Worm (Caenorhabditis elegans) whole organism, late embryonic: ENCODE measurements around the gene F35D2.2.
A peak's percentile ranks its signal among the peaks of the same experiment; 100 is the strongest.

Experiments
- C08G9.2 ChIP-seq: sonication (generic microtip); optimal IDR thresholded peaks from 2 replicates; lab custom pipeline; 2016; ENCODE audit warnings: mild to moderate bottlenecking, missing genetic modification characterization, moderate library complexity, missing compliant biosample characterization
- C38D4.7 ChIP-seq: fragments of 200-800 bp; sonication (Bioruptor generic); optimal IDR thresholded peaks from 2 replicates; lab custom pipeline; 2018; ENCODE audit warnings: mild to moderate bottlenecking, missing genetic modification characterization, moderate library complexity, missing compliant biosample characterization
- F13H6.1 ChIP-seq: sonication (generic microtip); optimal IDR thresholded peaks from 2 replicates; lab custom pipeline; 2016; ENCODE audit warnings: missing genetic modification characterization, missing compliant biosample characterization
- K02D7.2 ChIP-seq: sonication (generic microtip); optimal IDR thresholded peaks from 2 replicates; lab custom pipeline; 2017; ENCODE audit warnings: mild to moderate bottlenecking, missing genetic modification characterization, missing compliant biosample characterization
- K09A11.1 ChIP-seq: sonication (generic microtip); optimal IDR thresholded peaks from 2 replicates; lab custom pipeline; 2017; ENCODE audit warnings: antibody characterized with exemption, mild to moderate bottlenecking, missing genetic modification characterization, missing compliant biosample characterization; ENCODE audit not compliant: insufficient read depth
- T23F11.4 ChIP-seq: fragments of 200-800 bp; sonication (Bioruptor generic); optimal IDR thresholded peaks from 2 replicates; lab custom pipeline; 2018; ENCODE audit warnings: mild to moderate bottlenecking, missing genetic modification characterization, missing compliant biosample characterization
- Y22D7AL.16 ChIP-seq: sonication (generic microtip); optimal IDR thresholded peaks from 2 replicates; lab custom pipeline; 2016; ENCODE audit warnings: missing genetic modification characterization, missing compliant biosample characterization
- ama-1 ChIP-seq: fragments of 150-350 bp; optimal IDR thresholded peaks from 2 replicates; lab custom pipeline; 2014
- ceh-18 ChIP-seq: sonication (generic microtip); optimal IDR thresholded peaks from 2 replicates; lab custom pipeline; 2016; ENCODE audit warnings: missing genetic modification characterization, missing compliant biosample characterization
- ceh-2 ChIP-seq: sonication (generic microtip); optimal IDR thresholded peaks from 2 replicates; lab custom pipeline; 2016; ENCODE audit warnings: missing genotype, missing genetic modification characterization, missing compliant biosample characterization
- ceh-24 ChIP-seq: sonication (generic microtip); optimal IDR thresholded peaks from 2 replicates; lab custom pipeline; 2016; ENCODE audit warnings: mild to moderate bottlenecking, missing genetic modification characterization, missing compliant biosample characterization
- ceh-31 ChIP-seq: sonication (generic microtip); optimal IDR thresholded peaks from 2 replicates; lab custom pipeline; 2016; ENCODE audit warnings: missing genetic modification characterization, missing compliant biosample characterization
- ceh-45 ChIP-seq: fragments of 200-800 bp; sonication (Bioruptor generic); IDR thresholded peaks from 2 replicates; pipeline ENCODE4 v1.3.6; 2022; ENCODE audit warnings: missing genetic modification reagents, missing genetic modification characterization, missing compliant biosample characterization
- ceh-48 ChIP-seq: sonication (generic microtip); optimal IDR thresholded peaks from 2 replicates; lab custom pipeline; 2016; ENCODE audit warnings: missing genetic modification characterization, inconsistent platforms, missing compliant biosample characterization
- ceh-9 ChIP-seq: sonication (generic microtip); optimal IDR thresholded peaks from 2 replicates; lab custom pipeline; 2016; ENCODE audit warnings: mild to moderate bottlenecking, missing genetic modification characterization, inconsistent platforms, missing compliant biosample characterization
- che-1 ChIP-seq: sonication (generic microtip); optimal IDR thresholded peaks from 2 replicates; lab custom pipeline; 2016; ENCODE audit warnings: mild to moderate bottlenecking, missing genetic modification characterization, missing compliant biosample characterization
- dmd-4 ChIP-seq: sonication (generic microtip); optimal IDR thresholded peaks from 2 replicates; lab custom pipeline; 2016; ENCODE audit warnings: borderline replicate concordance, missing genetic modification characterization, missing compliant biosample characterization
- dve-1 ChIP-seq: sonication (generic microtip); optimal IDR thresholded peaks from 2 replicates; lab custom pipeline; 2017; ENCODE audit warnings: antibody characterized with exemption, mild to moderate bottlenecking, missing genetic modification characterization, missing compliant biosample characterization
- elt-2 ChIP-seq: sonication (generic microtip); optimal IDR thresholded peaks from 2 replicates; lab custom pipeline; 2016; ENCODE audit warnings: missing genetic modification reagents, missing genetic modification characterization, missing compliant biosample characterization
- elt-4 ChIP-seq: sonication (generic microtip); optimal IDR thresholded peaks from 2 replicates; lab custom pipeline; 2016; ENCODE audit warnings: missing genetic modification characterization, missing compliant biosample characterization
- ets-4 ChIP-seq: sonication (generic microtip); optimal IDR thresholded peaks from 2 replicates; lab custom pipeline; 2016; ENCODE audit warnings: missing genetic modification characterization, missing compliant biosample characterization
- eyg-1 ChIP-seq: sonication (generic microtip); optimal IDR thresholded peaks from 2 replicates; lab custom pipeline; 2016; ENCODE audit warnings: missing genotype, missing genetic modification characterization, missing compliant biosample characterization
- fkh-6 ChIP-seq: sonication (generic microtip); optimal IDR thresholded peaks from 2 replicates; lab custom pipeline; 2016; ENCODE audit warnings: missing genetic modification characterization, missing compliant biosample characterization
- gmeb-2 ChIP-seq: sonication (generic microtip); optimal IDR thresholded peaks from 2 replicates; lab custom pipeline; 2016; ENCODE audit warnings: missing genetic modification characterization, inconsistent platforms, missing compliant biosample characterization
- hlh-13 ChIP-seq: fragments of 200-800 bp; sonication (Bioruptor generic); optimal IDR thresholded peaks from 2 replicates; lab custom pipeline; 2018; ENCODE audit warnings: mild to moderate bottlenecking, missing genetic modification characterization, missing compliant biosample characterization
- hlh-8 ChIP-seq: sonication (generic microtip); optimal IDR thresholded peaks from 2 replicates; lab custom pipeline; 2016; ENCODE audit warnings: missing genotype, missing genetic modification characterization, missing compliant biosample characterization
- lim-6 ChIP-seq: sonication (generic microtip); optimal IDR thresholded peaks from 2 replicates; lab custom pipeline; 2016; ENCODE audit warnings: missing genetic modification characterization, missing compliant biosample characterization
- lin-11 ChIP-seq: fragments of 200-800 bp; sonication (Bioruptor generic); optimal IDR thresholded peaks from 2 replicates; lab custom pipeline; 2018; ENCODE audit warnings: mild to moderate bottlenecking, missing genetic modification characterization, missing compliant biosample characterization
- madf-2 ChIP-seq: sonication (generic microtip); optimal IDR thresholded peaks from 2 replicates; lab custom pipeline; 2017; ENCODE audit warnings: missing genetic modification characterization, missing compliant biosample characterization
- mec-3 ChIP-seq: sonication (generic microtip); optimal IDR thresholded peaks from 2 replicates; lab custom pipeline; 2016; ENCODE audit warnings: borderline replicate concordance, missing genetic modification characterization, missing compliant biosample characterization
- nfya-1 ChIP-seq: sonication (generic microtip); optimal IDR thresholded peaks from 2 replicates; lab custom pipeline; 2017; ENCODE audit warnings: missing genetic modification characterization, mild to moderate bottlenecking, missing compliant biosample characterization, antibody characterized with exemption, moderate library complexity
- nhr-11 ChIP-seq: fragments of 150-350 bp; optimal IDR thresholded peaks from 2 replicates; lab custom pipeline; 2014; ENCODE audit warnings: missing biosample characterization, missing genetic modification characterization
- nhr-232 ChIP-seq: sonication (generic microtip); optimal IDR thresholded peaks from 2 replicates; lab custom pipeline; 2016; ENCODE audit warnings: missing genetic modification characterization, missing compliant biosample characterization
- odd-2 ChIP-seq: sonication (generic microtip); optimal IDR thresholded peaks from 2 replicates; lab custom pipeline; 2017; ENCODE audit warnings: antibody characterized with exemption, mild to moderate bottlenecking, missing genetic modification characterization, missing compliant biosample characterization
- pag-3 ChIP-seq: sonication (generic microtip); optimal IDR thresholded peaks from 2 replicates; lab custom pipeline; 2016; ENCODE audit warnings: missing compliant biosample characterization, missing genetic modification characterization, borderline replicate concordance
- pat-9 ChIP-seq: fragments of 200-800 bp; sonication (Bioruptor generic); optimal IDR thresholded peaks from 2 replicates; lab custom pipeline; 2018; ENCODE audit warnings: mild to moderate bottlenecking, missing genetic modification characterization, moderate library complexity, missing compliant biosample characterization
- pax-1 ChIP-seq: fragments of 150-350 bp; optimal IDR thresholded peaks from 2 replicates; lab custom pipeline; 2014; ENCODE audit warnings: missing biosample characterization, missing genetic modification characterization
- pha-2 ChIP-seq: sonication (generic microtip); optimal IDR thresholded peaks from 2 replicates; lab custom pipeline; 2017; ENCODE audit warnings: mild to moderate bottlenecking, missing genetic modification characterization, missing compliant biosample characterization
- pha-4 ChIP-seq: fragments of 150-350 bp; optimal IDR thresholded peaks from 2 replicates; lab custom pipeline; 2018; ENCODE audit warnings: missing biosample characterization, missing genetic modification reagents, missing genetic modification characterization
- pqm-1 ChIP-seq: sonication (generic microtip); optimal IDR thresholded peaks from 2 replicates; lab custom pipeline; 2016; ENCODE audit warnings: missing genetic modification characterization, missing compliant biosample characterization
- sox-2 ChIP-seq: fragments of 200-800 bp; sonication (Bioruptor generic); IDR thresholded peaks from 2 replicates; pipeline ENCODE4 v1.3.6; 2022; ENCODE audit warnings: missing genetic modification reagents, missing genetic modification characterization, missing compliant biosample characterization
- sox-4 ChIP-seq: sonication (generic microtip); optimal IDR thresholded peaks from 2 replicates; lab custom pipeline; 2017; ENCODE audit warnings: mild to moderate bottlenecking, missing genetic modification characterization, inconsistent platforms, missing compliant biosample characterization
- syd-9 ChIP-seq: sonication (generic microtip); optimal IDR thresholded peaks from 2 replicates; lab custom pipeline; 2016; ENCODE audit warnings: mild to moderate bottlenecking, missing genetic modification characterization, moderate library complexity, missing compliant biosample characterization
- tbx-2 ChIP-seq: sonication (generic microtip); optimal IDR thresholded peaks from 2 replicates; lab custom pipeline; 2016; ENCODE audit warnings: missing genetic modification characterization, missing compliant biosample characterization
- tbx-7 ChIP-seq: sonication (generic microtip); optimal IDR thresholded peaks from 2 replicates; lab custom pipeline; 2016; ENCODE audit warnings: missing genotype, missing genetic modification characterization, missing compliant biosample characterization
- ttx-3 ChIP-seq: sonication (generic microtip); optimal IDR thresholded peaks from 2 replicates; lab custom pipeline; 2016; ENCODE audit warnings: missing genetic modification reagents, missing genetic modification characterization, missing compliant biosample characterization
- unc-42 ChIP-seq: sonication (generic microtip); optimal IDR thresholded peaks from 2 replicates; lab custom pipeline; 2016; ENCODE audit warnings: missing genotype, missing genetic modification characterization, missing compliant biosample characterization
- unc-55 ChIP-seq: sonication (generic microtip); optimal IDR thresholded peaks from 2 replicates; lab custom pipeline; 2017; ENCODE audit warnings: missing biosample characterization, missing genetic modification reagents, missing genetic modification characterization
- zip-5 ChIP-seq: sonication (generic microtip); optimal IDR thresholded peaks from 2 replicates; lab custom pipeline; 2016; ENCODE audit warnings: missing genetic modification characterization, missing compliant biosample characterization
- ztf-16 ChIP-seq: sonication (generic microtip); optimal IDR thresholded peaks from 2 replicates; lab custom pipeline; 2017; ENCODE audit warnings: missing genetic modification characterization, missing compliant biosample characterization

The F35D2.2 gene

ce11 chrII:7534934-7535333, 39.3 kb upstream of the F35D2.2 start, which contains the start of gene ZK1290.13:
Gene ZK1290.13, plus strand, starts transcription at chrII:7535006.
- TF ChIP-seq mec-3 (tag; lab: Kevin White, UChicago), result no peak
- TF ChIP-seq K02D7.2 (tag; lab: Kevin White, UChicago), result no peak
- no peak for TF ChIP-seq T23F11.4 (GFP tag; lab: Kevin White, UChicago)
- no peak for TF ChIP-seq ceh-24
- no peak for TF ChIP-seq sox-2 (GFP tag; lab: Robert Waterston, UW)
- TF ChIP-seq dve-1 (tag; lab: Kevin White, UChicago), result no peak
- TF ChIP-seq syd-9, result no peak
- no peak for TF ChIP-seq pat-9 (tag; lab: Kevin White, UChicago)
- no peak for TF ChIP-seq eyg-1
- TF ChIP-seq tbx-7 (tag; lab: Kevin White, UChicago), result no peak
- TF ChIP-seq K09A11.1 (tag; lab: Kevin White, UChicago), result no peak

ce11 chrII:7537603-7538230, 36.5 kb upstream of the F35D2.2 start, which contains the start of gene nfi-1:
Gene nfi-1, plus strand, starts transcription at chrII:7538180.
- no peak for TF ChIP-seq elt-4
- no peak for TF ChIP-seq ceh-48 (tag; lab: Kevin White, UChicago)
- TF ChIP-seq tbx-7 (tag; lab: Kevin White, UChicago), result no peak
- TF ChIP-seq syd-9, result no peak
- TF ChIP-seq gmeb-2 (tag; lab: Kevin White, UChicago), result no peak
- no peak for TF ChIP-seq unc-55
- no peak for TF ChIP-seq F13H6.1 (tag; lab: Kevin White, UChicago)
- TF ChIP-seq tbx-2, result peak; percentile 62
- TF ChIP-seq T23F11.4 (GFP tag; lab: Kevin White, UChicago), result no peak
- TF ChIP-seq Y22D7AL.16 (tag; lab: Kevin White, UChicago), result no peak
- no peak for TF ChIP-seq nfya-1 (tag; lab: Kevin White, UChicago)
- peak; percentile 7 for TF ChIP-seq lim-6 (tag; lab: Kevin White, UChicago)
- no peak for TF ChIP-seq pha-4 (tag; lab: Kevin White, UChicago)
- TF ChIP-seq ama-1 (lab: Kevin White, UChicago), result no peak
- TF ChIP-seq dmd-4 (tag; lab: Kevin White, UChicago), result no peak
- TF ChIP-seq che-1 (tag; lab: Kevin White, UChicago), result no peak
- no peak for TF ChIP-seq nhr-232
- TF ChIP-seq sox-4 (tag; lab: Kevin White, UChicago), result no peak
- TF ChIP-seq hlh-8 (tag; lab: Kevin White, UChicago), result peak; percentile 38
- TF ChIP-seq hlh-13 (GFP tag; lab: Kevin White, UChicago), result no peak
- no peak for TF ChIP-seq pha-2 (tag; lab: Kevin White, UChicago)
- TF ChIP-seq pqm-1 (tag; lab: Kevin White, UChicago), result no peak
- peak; percentile 61 for TF ChIP-seq ets-4 (tag; lab: Kevin White, UChicago)
- TF ChIP-seq ceh-2 (tag; lab: Kevin White, UChicago), result peak; percentile 70
- no peak for TF ChIP-seq ceh-9 (tag; lab: Kevin White, UChicago)
- TF ChIP-seq nhr-11, result no peak
- no peak for TF ChIP-seq odd-2
- no peak for TF ChIP-seq ceh-45 (GFP tag; lab: Robert Waterston, UW)
- no peak for TF ChIP-seq sox-2 (GFP tag; lab: Robert Waterston, UW)
- TF ChIP-seq C38D4.7 (GFP tag; lab: Kevin White, UChicago), result no peak
- TF ChIP-seq ttx-3, result no peak
- TF ChIP-seq K02D7.2 (tag; lab: Kevin White, UChicago), result no peak
- TF ChIP-seq madf-2, result no peak
- TF ChIP-seq unc-42, result peak; percentile 47
- no peak for TF ChIP-seq zip-5 (tag; lab: Kevin White, UChicago)
- no peak for TF ChIP-seq pag-3 (tag; lab: Kevin White, UChicago)
- peak; percentile 44 for TF ChIP-seq elt-2 (tag; lab: Kevin White, UChicago)
- TF ChIP-seq ztf-16, result no peak
- no peak for TF ChIP-seq lin-11
- no peak for TF ChIP-seq pax-1
- TF ChIP-seq C08G9.2 (tag; lab: Kevin White, UChicago), result peak; percentile 74
- TF ChIP-seq ceh-31 (tag; lab: Kevin White, UChicago), result peak; percentile 67
- no peak for TF ChIP-seq fkh-6 (tag; lab: Kevin White, UChicago)
- TF ChIP-seq ceh-18 (tag; lab: Kevin White, UChicago), result no peak
